Worm (Caenorhabditis elegans): Measurements from ENCODE around the gene spas-1.

Gene spas-1

DNA sequence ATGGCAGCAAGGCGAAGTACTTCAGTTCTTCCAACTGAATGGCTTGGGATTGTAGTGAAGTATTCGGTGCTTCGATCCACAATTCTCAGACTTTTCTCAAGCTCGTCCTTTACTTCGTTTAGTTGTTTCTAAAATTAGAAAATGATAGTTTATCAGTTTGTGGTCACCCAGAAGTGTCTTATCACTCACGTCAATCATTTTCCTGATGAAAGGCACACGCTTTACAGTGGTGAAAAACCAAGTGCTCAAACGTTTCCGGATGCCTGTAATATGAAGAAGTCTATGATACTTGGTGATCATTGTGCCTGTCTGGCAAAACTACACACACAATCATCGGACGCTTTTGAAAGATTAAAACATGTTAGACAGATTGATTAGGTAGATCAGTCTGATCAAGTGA lies 29.4 kb upstream of the spas-1 start:
- no peak for TF ChIP-seq ZK546.5 (tag; optimal IDR thresholded peaks at IDR 0.05)
- no peak for TF ChIP-seq ceh-28 (tag; optimal IDR thresholded peaks at IDR 0.05)
- TF ChIP-seq F37D6.2 (tag; optimal IDR thresholded peaks at IDR 0.05) = no peak
- peak; percentile 75 for TF ChIP-seq dmd-6 (GFP tag; IDR thresholded peaks at IDR 0.05)
- no peak for TF ChIP-seq unc-62 (GFP tag; optimal IDR thresholded peaks at IDR 0.05 in 1 of 2)
- no peak for TF ChIP-seq unc-62 (tag; optimal IDR thresholded peaks at IDR 0.05)
- TF ChIP-seq hlh-30 (tag; optimal IDR thresholded peaks at IDR 0.05; ENCODE audit: insufficient read depth) = no peak
- TF ChIP-seq nhr-42 (GFP tag; IDR thresholded peaks at IDR 0.05) = no peak
- no peak for TF ChIP-seq ZK337.2 (GFP tag; IDR thresholded peaks at IDR 0.05)
- no peak for TF ChIP-seq lin-1 (GFP tag; IDR thresholded peaks at IDR 0.05)
- no peak for TF ChIP-seq lim-7 (GFP tag; IDR thresholded peaks at IDR 0.05)
- peak; percentile 3 for TF ChIP-seq nhr-28 (tag; optimal IDR thresholded peaks at IDR 0.05)
- TF ChIP-seq F49E8.2 (tag; optimal IDR thresholded peaks at IDR 0.05; ENCODE audit: borderline replicate concordance) = no peak
- TF ChIP-seq nhr-10 (tag; optimal IDR thresholded peaks at IDR 0.05) = no peak
- no peak for TF ChIP-seq hif-1 (tag; optimal IDR thresholded peaks at IDR 0.05)
- TF ChIP-seq ztf-11 (tag; optimal IDR thresholded peaks at IDR 0.05) = no peak
- peak; percentile 38 for TF ChIP-seq hlh-11 (tag; optimal IDR thresholded peaks at IDR 0.05)
- no peak for TF ChIP-seq madf-5 (GFP tag; IDR thresholded peaks at IDR 0.05)
- TF ChIP-seq nhr-237 (tag; optimal IDR thresholded peaks at IDR 0.05) = no peak
- TF ChIP-seq R02D3.7 (tag; optimal IDR thresholded peaks at IDR 0.05) = no peak
- no peak for TF ChIP-seq aly-2 (tag; optimal IDR thresholded peaks at IDR 0.05)
- TF ChIP-seq rbr-2 (tag; optimal IDR thresholded peaks at IDR 0.05) = no peak
- no peak for TF ChIP-seq F44E2.7 (GFP tag; IDR thresholded peaks at IDR 0.05)
- no peak for TF ChIP-seq spr-3 (GFP tag; optimal IDR thresholded peaks at IDR 0.05)
- TF ChIP-seq mdl-1 (tag; optimal IDR thresholded peaks at IDR 0.05) = no peak
- peak; percentile 23 for TF ChIP-seq pqm-1 (tag; optimal IDR thresholded peaks at IDR 0.05)
- no peak for TF ChIP-seq php-3 (GFP tag; IDR thresholded peaks at IDR 0.05)
- no peak for TF ChIP-seq mxl-2 (GFP tag; conservative IDR thresholded peaks at IDR 0.05)
- no peak for TF ChIP-seq ama-1 (optimal IDR thresholded peaks at IDR 0.05)
- no peak for TF ChIP-seq lin-39 (tag; optimal IDR thresholded peaks at IDR 0.05)
- 0 out of 2 replicates have a peak, but pooled peaks have one; percentile 17 for TF ChIP-seq tra-1 (GFP tag; IDR thresholded peaks at IDR 0.05)
- no peak for TF ChIP-seq nhr-41 (GFP tag; IDR thresholded peaks at IDR 0.05)
- no peak for TF ChIP-seq fkh-10 (GFP tag; optimal IDR thresholded peaks at IDR 0.05)
- TF ChIP-seq nhr-111 (GFP tag; optimal IDR thresholded peaks at IDR 0.05) = no peak
- TF ChIP-seq attf-4 (tag; optimal IDR thresholded peaks at IDR 0.05) = no peak
- TF ChIP-seq ceh-20 (GFP tag; IDR thresholded peaks at IDR 0.05) = no peak
- TF ChIP-seq saeg-2 (GFP tag; IDR thresholded peaks at IDR 0.05) = no peak
- no peak for TF ChIP-seq Y5F2A.4 (GFP tag; optimal IDR thresholded peaks at IDR 0.05)

- TF ChIP-seq dmd-6 (GFP tag; IDR thresholded peaks at IDR 0.05) (peak; percentile 25; the same call in 1 of the 2 replicates), cey-2 (tag; optimal IDR thresholded peaks at IDR 0.05; ENCODE audit: borderline replicate concordance, insufficient read depth) (no peak), lin-15B (tag; optimal IDR thresholded peaks at IDR 0.05) (no peak), hlh-11 (tag; optimal IDR thresholded peaks at IDR 0.05) (peak; percentile 35), nhr-48 (tag; optimal IDR thresholded peaks at IDR 0.05) (peak; percentile 37), nhr-28 (tag; optimal IDR thresholded peaks at IDR 0.05) (peak; percentile 5), unc-62 (GFP tag; optimal IDR thresholded peaks at IDR 0.05 in 1 of 2) (peak in 1 of 2 experiments; percentile 95), unc-62 (tag; optimal IDR thresholded peaks at IDR 0.05) (no peak), hlh-30 (tag; optimal IDR thresholded peaks at IDR 0.05; ENCODE audit: insufficient read depth) (peak; percentile 42), mxl-3 (GFP tag; optimal IDR thresholded peaks at IDR 0.05) (peak; percentile 56)
These were observed 28.6 kb upstream of the spas-1 start, which contains the start of gene spl-2 for ce11 chrV:9146849-9147557. Gene spl-2, minus strand, starts transcription at chrV:9146899.

Measured in whole organism, L4 larva.